Worm (Caenorhabditis elegans) whole organism, L3 larva: ENCODE results near the gene ndab-1.

ENCODE experiments used
- R02D3.7 ChIP-seq: fragments of 150-350 bp; optimal IDR thresholded peaks from 2 replicates; lab custom pipeline; 2014; ENCODE audit warnings: missing biosample characterization, missing genetic modification characterization
- aly-2 ChIP-seq: fragments of 150-350 bp; optimal IDR thresholded peaks from 2 replicates; lab custom pipeline; 2014; ENCODE audit warnings: missing biosample characterization, missing genetic modification characterization
- ama-1 ChIP-seq: fragments of 150-350 bp; optimal IDR thresholded peaks from 2 replicates; lab custom pipeline; 2018
- ceh-28 ChIP-seq: fragments of 150-350 bp; optimal IDR thresholded peaks from 2 replicates; lab custom pipeline; 2014; ENCODE audit warnings: missing biosample characterization, missing genetic modification reagents, missing genetic modification characterization
- ceh-82 ChIP-seq: fragments of 150-350 bp; optimal IDR thresholded peaks from 2 replicates; lab custom pipeline; 2014; ENCODE audit warnings: missing biosample characterization, missing genetic modification characterization
- ceh-9 ChIP-seq: sonication (generic microtip); optimal IDR thresholded peaks from 2 replicates; lab custom pipeline; 2018; ENCODE audit warnings: missing biosample characterization, missing genetic modification characterization
- daf-12 ChIP-seq: fragments of 150-350 bp; optimal IDR thresholded peaks from 2 replicates; lab custom pipeline; 2014; ENCODE audit warnings: missing biosample characterization, missing genetic modification reagents, missing genetic modification characterization
- egl-27 ChIP-seq: sonication (generic microtip); optimal IDR thresholded peaks from 4 replicates; lab custom pipeline; 2017; ENCODE audit warnings: missing biosample characterization, missing genetic modification reagents, missing genetic modification characterization
- egl-5 ChIP-seq: fragments of 150-350 bp; optimal IDR thresholded peaks from 2 replicates; lab custom pipeline; 2017; ENCODE audit warnings: missing biosample characterization, missing genetic modification reagents, missing genetic modification characterization, inconsistent platforms
- elt-2 ChIP-seq: sonication (generic microtip); optimal IDR thresholded peaks from 2 replicates; lab custom pipeline; 2016; ENCODE audit warnings: missing genetic modification reagents, mild to moderate bottlenecking, missing genetic modification characterization, missing compliant biosample characterization
- elt-3 ChIP-seq, 3 experiments: fragments of 150-350 bp in 1 of 3; sonication (generic microtip) in 2 of 3; optimal IDR thresholded peaks; 2 replicates in 2 of 3; 4 replicates in 1 of 3; lab custom pipeline; 2014 to 2017; ENCODE audit warnings: missing biosample characterization in 3 of 3, missing genetic modification characterization in 3 of 3
- fos-1 ChIP-seq: fragments of 150-350 bp; optimal IDR thresholded peaks from 2 replicates; lab custom pipeline; 2014; ENCODE audit warnings: missing biosample characterization, missing genetic modification characterization
- hmg-11 ChIP-seq: sonication (generic microtip); optimal IDR thresholded peaks from 2 replicates; lab custom pipeline; 2016; ENCODE audit warnings: missing genetic modification characterization, missing compliant biosample characterization
- jun-1 ChIP-seq: fragments of 150-350 bp; optimal IDR thresholded peaks from 2 replicates; lab custom pipeline; 2014; ENCODE audit warnings: missing biosample characterization, missing genetic modification reagents, missing genetic modification characterization
- lin-15B ChIP-seq: fragments of 150-350 bp; optimal IDR thresholded peaks from 2 replicates; lab custom pipeline; 2014; ENCODE audit warnings: missing biosample characterization, missing genetic modification characterization
- lin-39 ChIP-seq: fragments of 150-350 bp; optimal IDR thresholded peaks from 2 replicates; lab custom pipeline; 2018; ENCODE audit warnings: missing biosample characterization, missing genetic modification reagents, missing genetic modification characterization
- lsy-12 ChIP-seq: sonication (generic microtip); optimal IDR thresholded peaks from 2 replicates; lab custom pipeline; 2016; ENCODE audit warnings: mild to moderate bottlenecking, missing genetic modification characterization, missing compliant biosample characterization
- mml-1 ChIP-seq: fragments of 150-350 bp; sonication (generic microtip); optimal IDR thresholded peaks from 3 replicates; lab custom pipeline; 2014; ENCODE audit warnings: missing biosample characterization, missing genetic modification characterization
- nfya-1 ChIP-seq: sonication (generic microtip); optimal IDR thresholded peaks from 2 replicates; lab custom pipeline; 2017; ENCODE audit warnings: missing genetic modification characterization, mild to moderate bottlenecking, missing compliant biosample characterization, antibody characterized with exemption, moderate library complexity; ENCODE audit not compliant: insufficient read depth
- nhr-11 ChIP-seq: fragments of 150-350 bp; optimal IDR thresholded peaks from 2 replicates; lab custom pipeline; 2014; ENCODE audit warnings: missing biosample characterization, missing genetic modification characterization
- nhr-12 ChIP-seq: fragments of 150-350 bp; optimal IDR thresholded peaks from 2 replicates; lab custom pipeline; 2014; ENCODE audit warnings: missing biosample characterization, missing genetic modification characterization
- nhr-23 ChIP-seq: fragments of 150-350 bp; optimal IDR thresholded peaks from 2 replicates; lab custom pipeline; 2014; ENCODE audit warnings: missing biosample characterization, missing genetic modification reagents, missing genetic modification characterization
- nhr-237 ChIP-seq: fragments of 150-350 bp; optimal IDR thresholded peaks from 2 replicates; lab custom pipeline; 2014; ENCODE audit warnings: missing biosample characterization, missing genetic modification characterization
- nhr-25 ChIP-seq: sonication (generic microtip); optimal IDR thresholded peaks from 2 replicates; lab custom pipeline; 2017; ENCODE audit warnings: missing biosample characterization, missing genetic modification characterization
- nhr-28 ChIP-seq: fragments of 150-350 bp; optimal IDR thresholded peaks from 2 replicates; lab custom pipeline; 2014; ENCODE audit warnings: missing biosample characterization, missing genetic modification characterization
- nhr-43 ChIP-seq: sonication (generic microtip); optimal IDR thresholded peaks from 2 replicates; lab custom pipeline; 2016; ENCODE audit warnings: mild to moderate bottlenecking, missing genetic modification characterization, missing compliant biosample characterization; ENCODE audit not compliant: poor library complexity, severe bottlenecking
- nhr-67 ChIP-seq: fragments of 150-350 bp; optimal IDR thresholded peaks from 2 replicates; lab custom pipeline; 2014; ENCODE audit warnings: missing biosample characterization, missing genetic modification characterization
- nhr-76 ChIP-seq: fragments of 150-350 bp; sonication (generic microtip); optimal IDR thresholded peaks from 5 replicates; lab custom pipeline; 2014; ENCODE audit warnings: missing biosample characterization, missing genetic modification characterization
- nhr-77 ChIP-seq: fragments of 150-350 bp; optimal IDR thresholded peaks from 2 replicates; lab custom pipeline; 2014; ENCODE audit warnings: missing biosample characterization, missing genetic modification characterization
- pha-4 ChIP-seq: fragments of 150-350 bp; optimal IDR thresholded peaks from 2 replicates; lab custom pipeline; 2014; ENCODE audit warnings: missing biosample characterization, missing genetic modification reagents, missing genetic modification characterization
- pqm-1 ChIP-seq: fragments of 150-350 bp; optimal IDR thresholded peaks from 2 replicates; lab custom pipeline; 2017; ENCODE audit warnings: missing biosample characterization, missing genetic modification characterization, inconsistent platforms
- snpc-4 ChIP-seq: fragments of 150-350 bp; optimal IDR thresholded peaks from 2 replicates; lab custom pipeline; 2014; ENCODE audit warnings: missing biosample characterization, missing genetic modification characterization
- tbx-2 ChIP-seq: sonication (generic microtip); optimal IDR thresholded peaks from 2 replicates; lab custom pipeline; 2016; ENCODE audit warnings: mild to moderate bottlenecking, missing genetic modification characterization, missing compliant biosample characterization
- unc-39 ChIP-seq: sonication (generic microtip); optimal IDR thresholded peaks from 4 replicates; lab custom pipeline; 2017; ENCODE audit warnings: missing biosample characterization, missing genetic modification characterization
- unc-62 ChIP-seq: fragments of 150-350 bp; sonication (generic microtip); optimal IDR thresholded peaks from 4 replicates; lab custom pipeline; 2014; ENCODE audit warnings: missing biosample characterization, missing genetic modification reagents, missing genetic modification characterization
- zag-1 ChIP-seq: fragments of 150-350 bp; optimal IDR thresholded peaks from 2 replicates; lab custom pipeline; 2014; ENCODE audit warnings: missing biosample characterization, missing genetic modification characterization
- ztf-11 ChIP-seq: fragments of 150-350 bp; optimal IDR thresholded peaks from 2 replicates; lab custom pipeline; 2014; ENCODE audit warnings: missing biosample characterization, missing genetic modification characterization
- ztf-4 ChIP-seq: fragments of 150-350 bp; optimal IDR thresholded peaks from 2 replicates; lab custom pipeline; 2014; ENCODE audit warnings: missing biosample characterization, missing genetic modification characterization

Gene ndab-1

ce11 chrIII:11920187-11920785 is 4.8 kb upstream of the ndab-1 start, which contains the start of the genes ccf-1 and trap-4:
Gene ccf-1 (minus strand): TSS chrIII:11920237.
Gene trap-4 (plus strand): TSS chrIII:11920735.
- TF ChIP-seq ceh-82 (tag; lab: Kevin White, UChicago) (no peak), hmg-11 (tag; lab: Kevin White, UChicago) (peak; percentile 22), R02D3.7 (peak; percentile 1), tbx-2 (tag; lab: Kevin White, UChicago) (no peak), elt-2 (tag; lab: Kevin White, UChicago) (peak; percentile 26), ceh-28 (peak; percentile 66), lin-15B (tag; lab: Kevin White, UChicago) (peak; percentile 76), nhr-23 (tag; lab: Kevin White, UChicago) (peak; percentile 61), snpc-4 (tag; lab: Kevin White, UChicago) (peak; percentile 54), pqm-1 (tag; lab: Kevin White, UChicago) (peak; percentile 14), elt-3 (tag; optimal IDR thresholded peaks at IDR 0.05; lab: Kevin White, UChicago) (no peak), nfya-1 (tag; lab: Kevin White, UChicago) (peak; percentile 89), nhr-28 (tag; lab: Kevin White, UChicago) (no peak), nhr-25 (tag; lab: Kevin White, UChicago) (peak; percentile 66), nhr-43 (tag; lab: Kevin White, UChicago) (no peak), pha-4 (tag; lab: Kevin White, UChicago) (peak; percentile 76), lin-39 (tag; lab: Kevin White, UChicago) (peak; percentile 35), aly-2 (no peak), fos-1 (tag; lab: Kevin White, UChicago) (no peak)

- TF ChIP-seq aly-2 (no peak), ztf-4 (tag; lab: Kevin White, UChicago) (no peak), nhr-237 (tag; lab: Kevin White, UChicago) (no peak), pqm-1 (tag; lab: Kevin White, UChicago) (no peak), egl-5 (no peak), lin-39 (tag; lab: Kevin White, UChicago) (no peak), nhr-11 (tag; lab: Kevin White, UChicago) (no peak), daf-12 (no peak), pha-4 (tag; lab: Kevin White, UChicago) (peak; percentile 32), nhr-12 (tag; lab: Kevin White, UChicago) (no peak), ceh-82 (tag; lab: Kevin White, UChicago) (no peak), mml-1 (tag; lab: Kevin White, UChicago) (no peak), elt-2 (tag; lab: Kevin White, UChicago) (peak; percentile 23), nhr-23 (tag; lab: Kevin White, UChicago) (no peak), tbx-2 (tag; lab: Kevin White, UChicago) (no peak), jun-1 (tag; lab: Kevin White, UChicago) (no peak), nhr-43 (tag; lab: Kevin White, UChicago) (peak; percentile 56), lin-15B (tag; lab: Kevin White, UChicago) (no peak), ceh-28 (no peak), nhr-77 (tag; lab: Kevin White, UChicago) (no peak), hmg-11 (tag; lab: Kevin White, UChicago) (peak; percentile 50), ama-1 (lab: Kevin White, UChicago) (peak; percentile 1), ztf-11 (tag; lab: Kevin White, UChicago) (no peak)
These were observed 2.8 kb upstream of the ndab-1 start, which contains the start of gene znf-593 for ce11 chrIII:11918247-11918769. Gene znf-593 (minus strand): TSS chrIII:11918719.

ce11 chrIII:11917525-11917924 is 2.0 kb upstream of the ndab-1 start:
- TF ChIP-seq nhr-76 (tag; lab: Kevin White, UChicago) (no peak), fos-1 (tag; lab: Kevin White, UChicago) (no peak), nfya-1 (tag; lab: Kevin White, UChicago) (no peak), nhr-25 (tag; lab: Kevin White, UChicago) (no peak), nhr-67 (tag; lab: Kevin White, UChicago) (no peak)

ce11 chrIII:11917090-11917489 is 1.6 kb upstream of the ndab-1 start:
- TF ChIP-seq jun-1 (tag; lab: Kevin White, UChicago) (no peak), nhr-76 (tag; lab: Kevin White, UChicago) (no peak), elt-3 (tag; optimal IDR thresholded peaks at IDR 0.05; lab: Kevin White, UChicago) (no peak), mml-1 (tag; lab: Kevin White, UChicago) (no peak), zag-1 (tag; lab: Kevin White, UChicago) (no peak), pqm-1 (tag; lab: Kevin White, UChicago) (no peak), unc-62 (GFP tag; lab: Kevin White, UChicago) (no peak), unc-39 (tag; lab: Kevin White, UChicago) (no peak), nhr-28 (tag; lab: Kevin White, UChicago) (no peak), nhr-67 (tag; lab: Kevin White, UChicago) (no peak), egl-27 (tag; lab: Kevin White, UChicago) (no peak), lsy-12 (no peak), ztf-4 (tag; lab: Kevin White, UChicago) (no peak), ceh-9 (tag; lab: Kevin White, UChicago) (no peak)
